Worm (Caenorhabditis elegans) whole organism, young adult: Measurements from ENCODE around the gene srh-300.
A peak's percentile ranks its signal among the peaks of the same experiment; 100 is the strongest.

Experiments used
- B0019.2 ChIP-seq: fragments of 200-800 bp; sonication (Bioruptor generic); conservative IDR thresholded peaks from 2 replicates; pipeline ENCODE4 v1.3.6; 2022; ENCODE audit warnings: missing genetic modification reagents, missing genetic modification characterization, missing compliant biosample characterization
- B0261.1 ChIP-seq: sonication (generic microtip); optimal IDR thresholded peaks from 2 replicates; lab custom pipeline; 2016; ENCODE audit warnings: mild to moderate bottlenecking, missing genetic modification characterization, moderate library complexity, missing compliant biosample characterization
- C06A6.2 ChIP-seq: fragments of 200-800 bp; sonication (Bioruptor generic); conservative IDR thresholded peaks from 2 replicates; pipeline ENCODE4 v1.3.6; 2022; ENCODE audit warnings: missing genetic modification characterization, missing compliant biosample characterization
- F33H1.4 ChIP-seq: fragments of 200-800 bp; sonication (Bioruptor generic); IDR thresholded peaks from 2 replicates; pipeline ENCODE4 v1.3.6; 2022; ENCODE audit warnings: missing genetic modification reagents, missing genetic modification characterization, missing compliant biosample characterization
- F57C9.4 ChIP-seq: sonication (generic microtip); optimal IDR thresholded peaks from 2 replicates; lab custom pipeline; 2017; ENCODE audit warnings: mild to moderate bottlenecking, missing genetic modification characterization, missing compliant biosample characterization
- K11D2.4 ChIP-seq: fragments of 200-800 bp; sonication (Bioruptor generic); IDR thresholded peaks from 2 replicates; pipeline ENCODE4 v1.3.6; 2022; ENCODE audit warnings: missing genetic modification reagents, missing genetic modification characterization, missing compliant biosample characterization
- T07F8.4 ChIP-seq: sonication (generic microtip); optimal IDR thresholded peaks from 2 replicates; lab custom pipeline; 2016; ENCODE audit warnings: mild to moderate bottlenecking, missing genetic modification characterization, moderate library complexity, missing compliant biosample characterization
- Y53F4B.3 ChIP-seq: fragments of 200-800 bp; sonication (Bioruptor generic); IDR thresholded peaks from 2 replicates; pipeline ENCODE4 v1.3.6; 2022; ENCODE audit warnings: missing genetic modification reagents, missing genetic modification characterization, missing compliant biosample characterization
- Y56A3A.18 ChIP-seq: fragments of 200-800 bp; sonication (Bioruptor generic); IDR thresholded peaks from 2 replicates; pipeline ENCODE4 v1.3.6; 2022; ENCODE audit warnings: missing genetic modification reagents, missing genetic modification characterization, missing compliant biosample characterization
- Y95B8A.8 ChIP-seq: fragments of 200-800 bp; sonication (Bioruptor generic); IDR thresholded peaks from 2 replicates; pipeline ENCODE4 v1.3.6; 2022; ENCODE audit warnings: missing genetic modification reagents, missing genetic modification characterization, missing compliant biosample characterization
- akir-1 ChIP-seq: fragments of 200-800 bp; sonication (Bioruptor generic); optimal IDR thresholded peaks from 2 replicates; lab custom pipeline; 2018; ENCODE audit warnings: mild to moderate bottlenecking, missing genetic modification characterization, moderate library complexity, missing compliant biosample characterization
- bed-1 ChIP-seq: fragments of 200-800 bp; sonication (Bioruptor generic); IDR thresholded peaks from 2 replicates; pipeline ENCODE4 v1.3.6; 2022; ENCODE audit warnings: missing genetic modification reagents, missing genetic modification characterization, missing compliant biosample characterization
- cebp-2 ChIP-seq: fragments of 200-800 bp; sonication (Bioruptor generic); IDR thresholded peaks from 2 replicates; pipeline ENCODE4 v1.3.6; 2022; ENCODE audit warnings: missing genetic modification characterization, missing compliant biosample characterization
- ceh-79 ChIP-seq: sonication (generic microtip); optimal IDR thresholded peaks from 2 replicates; lab custom pipeline; 2017; ENCODE audit warnings: mild to moderate bottlenecking, missing genetic modification characterization, missing compliant biosample characterization
- ceh-91 ChIP-seq: fragments of 200-800 bp; sonication (Bioruptor generic); IDR thresholded peaks from 2 replicates; pipeline ENCODE4 v1.3.6; 2022; ENCODE audit warnings: missing genetic modification reagents, missing genetic modification characterization, missing compliant biosample characterization
- dox-1 ChIP-seq: fragments of 200-800 bp; sonication (Bioruptor generic); IDR thresholded peaks from 2 replicates; pipeline ENCODE4 v1.3.6; 2022; ENCODE audit warnings: missing genetic modification reagents, missing genetic modification characterization, missing compliant biosample characterization
- egl-18 ChIP-seq: fragments of 200-800 bp; sonication (Bioruptor generic); IDR thresholded peaks from 2 replicates; pipeline ENCODE4 v1.3.6; 2022; ENCODE audit warnings: missing genetic modification reagents, missing genetic modification characterization, missing compliant biosample characterization
- egl-44 ChIP-seq: fragments of 200-800 bp; sonication (Bioruptor generic); IDR thresholded peaks from 2 replicates; pipeline ENCODE4 v1.3.6; 2022; ENCODE audit warnings: missing genetic modification reagents, missing genetic modification characterization, missing compliant biosample characterization
- egrh-3 ChIP-seq: fragments of 200-800 bp; sonication (Bioruptor generic); IDR thresholded peaks from 2 replicates; pipeline ENCODE4 v1.3.6; 2022; ENCODE audit warnings: missing genetic modification reagents, missing genetic modification characterization, missing compliant biosample characterization
- fkh-3 ChIP-seq: sonication (generic microtip); optimal IDR thresholded peaks from 2 replicates; lab custom pipeline; 2016; ENCODE audit warnings: mild to moderate bottlenecking, missing genetic modification characterization, missing compliant biosample characterization
- hlh-12 ChIP-seq: sonication (generic microtip); optimal IDR thresholded peaks from 2 replicates; lab custom pipeline; 2016; ENCODE audit warnings: missing genetic modification characterization, missing compliant biosample characterization
- let-607 ChIP-seq, 2 experiments: fragments of 200-800 bp in 1 of 2; sonication (Bioruptor generic) in 1 of 2; sonication (generic microtip) in 1 of 2; optimal IDR thresholded peaks; 2 replicates each; lab custom pipeline; 2016 to 2018; ENCODE audit warnings: mild to moderate bottlenecking in 2 of 2, missing compliant biosample characterization in 2 of 2, missing genetic modification characterization in 2 of 2, moderate library complexity in 2 of 2, missing genotype in 1 of 2
- madf-3 ChIP-seq: fragments of 200-800 bp; sonication (Bioruptor generic); IDR thresholded peaks from 2 replicates; pipeline ENCODE4 v1.3.6; 2022; ENCODE audit warnings: missing genetic modification reagents, missing genetic modification characterization, missing compliant biosample characterization
- madf-6 ChIP-seq: fragments of 200-800 bp; sonication (Bioruptor generic); IDR thresholded peaks from 2 replicates; pipeline ENCODE4 v1.3.6; 2022; ENCODE audit warnings: missing genetic modification reagents, missing genetic modification characterization, missing compliant biosample characterization
- madf-8 ChIP-seq: fragments of 200-800 bp; sonication (Bioruptor generic); conservative IDR thresholded peaks from 2 replicates; pipeline ENCODE4 v1.3.6; 2022; ENCODE audit warnings: missing genetic modification reagents, missing genetic modification characterization, missing compliant biosample characterization
- mcd-1 ChIP-seq: fragments of 200-800 bp; sonication (Bioruptor generic); IDR thresholded peaks from 2 replicates; pipeline ENCODE4 v1.3.6; 2022; ENCODE audit warnings: missing genetic modification reagents, missing genetic modification characterization, missing compliant biosample characterization
- nfya-2 ChIP-seq: fragments of 200-800 bp; sonication (Bioruptor generic); IDR thresholded peaks from 2 replicates; pipeline ENCODE4 v1.3.6; 2022; ENCODE audit warnings: missing genetic modification reagents, missing genetic modification characterization, missing compliant biosample characterization
- nhr-80 ChIP-seq: sonication (generic microtip); optimal IDR thresholded peaks from 2 replicates; lab custom pipeline; 2016; ENCODE audit warnings: missing genetic modification characterization, missing compliant biosample characterization
- nhr-90 ChIP-seq: sonication (generic microtip); optimal IDR thresholded peaks from 2 replicates; lab custom pipeline; 2016; ENCODE audit warnings: missing genotype, mild to moderate bottlenecking, missing genetic modification characterization, missing compliant biosample characterization
- pbrm-1 ChIP-seq: fragments of 200-800 bp; sonication (Bioruptor generic); IDR thresholded peaks from 2 replicates; pipeline ENCODE4 v1.3.6; 2022; ENCODE audit warnings: missing genetic modification reagents, missing genetic modification characterization, missing compliant biosample characterization
- sea-2 ChIP-seq: fragments of 200-800 bp; sonication (Bioruptor generic); IDR thresholded peaks from 2 replicates; pipeline ENCODE4 v1.3.6; 2022; ENCODE audit warnings: missing genetic modification characterization, missing compliant biosample characterization
- snpc-4 ChIP-seq, 5 experiments: fragments of 150-350 bp in 1 of 5; sonication (generic microtip) in 4 of 5; optimal IDR thresholded peaks; 2 replicates each; lab custom pipeline; 2014 to 2018; ENCODE audit warnings: missing genetic modification characterization in 5 of 5, missing biosample characterization in 3 of 5, antibody characterized with exemption in 2 of 5, mild to moderate bottlenecking in 2 of 5, missing compliant biosample characterization in 2 of 5, missing genotype in 2 of 5, moderate library complexity in 2 of 5, missing genetic modification reagents in 1 of 5
- somi-1 ChIP-seq: fragments of 200-800 bp; sonication (Bioruptor generic); optimal IDR thresholded peaks from 2 replicates; lab custom pipeline; 2018; ENCODE audit warnings: mild to moderate bottlenecking, missing genetic modification characterization, missing compliant biosample characterization
- sptf-2 ChIP-seq: fragments of 200-800 bp; sonication (Bioruptor generic); optimal IDR thresholded peaks from 2 replicates; lab custom pipeline; 2018; ENCODE audit warnings: mild to moderate bottlenecking, missing genetic modification characterization, missing compliant biosample characterization
- tbx-9 ChIP-seq: sonication (generic microtip); optimal IDR thresholded peaks from 2 replicates; lab custom pipeline; 2016; ENCODE audit warnings: borderline replicate concordance, missing genetic modification characterization, inconsistent platforms, missing compliant biosample characterization
- tlf-1 ChIP-seq: fragments of 200-800 bp; sonication (Bioruptor generic); optimal IDR thresholded peaks from 2 replicates; lab custom pipeline; 2018; ENCODE audit warnings: mild to moderate bottlenecking, missing genetic modification characterization, missing compliant biosample characterization
- ztf-25 ChIP-seq: fragments of 200-800 bp; sonication (Bioruptor generic); IDR thresholded peaks from 2 replicates; pipeline ENCODE4 v1.3.6; 2022; ENCODE audit warnings: missing genetic modification reagents, missing genetic modification characterization, missing compliant biosample characterization
- ztf-28 ChIP-seq: fragments of 200-800 bp; sonication (Bioruptor generic); IDR thresholded peaks from 2 replicates; pipeline ENCODE4 v1.3.6; 2022; ENCODE audit warnings: missing genetic modification reagents, missing genetic modification characterization, missing compliant biosample characterization
- ztf-3 ChIP-seq: fragments of 200-800 bp; sonication (Bioruptor generic); optimal IDR thresholded peaks from 2 replicates; lab custom pipeline; 2018; ENCODE audit warnings: mild to moderate bottlenecking, missing genetic modification characterization, missing compliant biosample characterization
- ztf-6 ChIP-seq: fragments of 200-800 bp; sonication (Bioruptor generic); IDR thresholded peaks from 2 replicates; pipeline ENCODE4 v1.3.6; 2022; ENCODE audit warnings: missing genetic modification reagents, missing genetic modification characterization, missing compliant biosample characterization

srh-300 gene

DNA sequence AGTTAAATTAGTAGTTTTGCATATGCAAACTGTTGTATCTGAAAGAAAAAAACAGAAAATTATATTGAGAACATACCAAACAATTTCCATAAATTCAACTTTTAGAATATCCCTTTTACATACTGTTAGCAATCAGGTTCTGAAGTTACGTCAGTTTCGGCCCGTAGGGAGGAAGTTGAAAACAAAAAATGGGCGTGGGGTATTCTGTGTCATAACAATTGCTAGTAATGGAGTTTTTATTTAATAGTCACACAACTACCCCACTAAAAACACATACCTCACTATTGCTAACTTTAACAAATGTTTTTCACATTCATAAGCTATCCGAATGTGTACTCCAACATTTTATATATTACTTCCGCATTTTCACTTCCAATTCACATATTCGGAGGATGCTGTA, at the start of gene srh-300:
Gene srh-300, plus strand, starts transcription at position 301 of the 400 bp plus-strand sequence.
- TF ChIP-seq ztf-25 (GFP tag; lab: Robert Waterston, UW) (no peak), nhr-90 (tag; lab: Kevin White, UChicago) (no peak), fkh-3 (tag; lab: Kevin White, UChicago) (no peak), egl-18 (GFP tag; lab: Robert Waterston, UW) (no peak), egrh-3 (no peak), madf-3 (GFP tag; lab: Robert Waterston, UW) (no peak), akir-1 (GFP tag; lab: Kevin White, UChicago) (no peak), Y53F4B.3 (GFP tag; lab: Robert Waterston, UW) (no peak)

DNA sequence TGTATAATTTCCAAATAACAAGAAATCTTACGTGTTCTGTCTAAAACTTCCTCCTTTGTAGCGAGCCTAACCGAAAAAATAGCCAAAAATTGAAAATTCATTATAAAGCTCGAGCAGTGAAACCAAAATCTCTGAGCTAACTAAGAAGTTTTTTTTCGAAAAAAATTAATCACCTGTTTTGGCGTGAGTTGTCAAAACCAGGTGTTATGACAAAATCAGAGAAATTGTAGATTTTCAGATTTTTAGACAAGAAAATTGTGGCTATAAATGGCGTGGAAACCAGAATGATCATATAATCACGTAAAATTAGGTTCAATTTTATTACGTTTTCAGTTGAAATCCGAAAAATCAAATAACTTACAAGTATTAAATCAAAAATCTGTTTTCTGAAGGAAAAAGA, 48.8 kb upstream of the srh-300 start, which contains the start of gene sre-21:
Gene sre-21, minus strand, starts transcription at position 101 of the 400 bp plus-strand sequence.
- TF ChIP-seq egrh-3 (no peak), tbx-9 (no peak), F33H1.4 (no peak), somi-1 (GFP tag; lab: Kevin White, UChicago) (no peak), sptf-2 (GFP tag; lab: Kevin White, UChicago) (no peak), tlf-1 (no peak), egl-44 (no peak), let-607 (tag; optimal IDR thresholded peaks at IDR 0.05; lab: Kevin White, UChicago) (no peak), dox-1 (GFP tag; lab: Robert Waterston, UW) (no peak), C06A6.2 (GFP tag; lab: Robert Waterston, UW) (no peak), ztf-28 (GFP tag; lab: Robert Waterston, UW) (no peak), B0019.2 (GFP tag; lab: Robert Waterston, UW) (no peak)
- TF ChIP-seq, all 124 proteins: peak for 0

DNA sequence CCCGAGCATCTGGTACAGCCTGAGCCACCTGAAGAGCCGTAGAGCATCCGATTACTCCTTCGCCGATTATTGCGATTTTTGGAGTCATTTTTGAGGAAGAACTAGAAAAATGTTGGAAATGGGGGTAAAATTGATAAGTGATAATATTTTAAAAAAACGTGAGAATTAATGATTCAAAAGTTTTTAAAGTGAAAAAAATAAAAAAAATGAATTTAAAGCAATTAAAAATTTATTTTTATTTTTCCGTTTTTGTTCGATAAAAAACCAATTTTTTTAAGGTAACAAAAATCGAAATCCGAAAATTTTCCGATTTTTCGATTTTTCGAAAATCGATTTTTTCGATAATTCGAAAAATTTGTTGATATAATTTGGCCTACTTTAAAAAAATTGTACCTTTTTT, 44.8 kb upstream of the srh-300 start, which contains the start of gene ddo-1:
Gene ddo-1, minus strand, starts transcription at position 101 of the 400 bp plus-strand sequence.
- TF ChIP-seq nfya-2: no peak

DNA sequence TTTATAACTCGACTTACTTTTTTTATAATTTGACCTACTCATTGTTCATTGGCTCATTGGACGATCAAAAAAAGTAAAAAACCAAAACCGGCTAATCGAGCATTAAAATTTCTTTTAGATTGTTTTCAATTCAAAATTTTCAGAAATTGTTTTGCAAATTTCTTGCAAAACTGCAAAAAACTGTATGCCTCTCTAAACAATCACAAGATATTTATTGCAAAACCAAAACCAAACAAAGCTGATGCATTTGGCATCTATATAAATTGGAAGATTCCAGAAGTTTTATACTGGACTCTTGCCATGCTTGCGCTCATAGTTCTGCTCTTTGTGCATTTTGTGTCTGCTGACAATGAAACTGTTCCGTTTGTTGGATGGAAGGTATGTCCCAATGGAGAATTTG, 44.3 kb upstream of the srh-300 start, which contains the start of gene C47A10.12:
Gene C47A10.12, plus strand, starts transcription at position 301 of the 400 bp plus-strand sequence.
- TF ChIP-seq ceh-79 (tag; lab: Kevin White, UChicago): no peak
- no peak for TF ChIP-seq ztf-25 (GFP tag; lab: Robert Waterston, UW)
- no peak for TF ChIP-seq B0261.1
- TF ChIP-seq K11D2.4 (GFP tag; lab: Robert Waterston, UW): no peak
- no peak for TF ChIP-seq cebp-2 (GFP tag; lab: Robert Waterston, UW)
- TF ChIP-seq hlh-12 (tag; lab: Kevin White, UChicago): no peak

DNA sequence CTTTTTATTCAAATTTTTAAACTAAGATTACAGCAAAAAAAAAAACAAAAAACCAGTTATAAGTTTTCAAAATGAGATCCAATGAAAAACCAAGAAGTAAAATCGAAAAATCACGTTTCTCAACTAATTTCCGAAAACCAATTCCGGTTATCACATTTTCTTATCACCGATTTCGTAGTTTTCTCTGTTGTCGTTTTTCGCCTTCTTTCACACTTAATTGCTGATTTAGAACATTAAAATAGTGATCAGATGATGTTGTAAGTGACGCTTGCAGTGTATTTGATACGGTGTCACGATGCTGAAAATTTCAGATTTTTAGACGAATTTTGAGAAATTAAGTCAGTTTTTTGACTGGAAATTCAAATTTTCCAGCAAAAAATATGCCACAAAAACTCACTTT, 41.6 kb upstream of the srh-300 start:
- TF ChIP-seq nhr-80 (tag; lab: Kevin White, UChicago): peak; percentile 56
- no peak for TF ChIP-seq madf-8 (GFP tag; lab: Robert Waterston, UW)
- TF ChIP-seq snpc-4 (GFP tag; optimal IDR thresholded peaks at IDR 0.05; lab: Kevin White, UChicago): no peak
- peak in 1 of 4 experiments; percentile 10 for TF ChIP-seq snpc-4 (tag; optimal IDR thresholded peaks at IDR 0.05; lab: Kevin White, UChicago)

DNA sequence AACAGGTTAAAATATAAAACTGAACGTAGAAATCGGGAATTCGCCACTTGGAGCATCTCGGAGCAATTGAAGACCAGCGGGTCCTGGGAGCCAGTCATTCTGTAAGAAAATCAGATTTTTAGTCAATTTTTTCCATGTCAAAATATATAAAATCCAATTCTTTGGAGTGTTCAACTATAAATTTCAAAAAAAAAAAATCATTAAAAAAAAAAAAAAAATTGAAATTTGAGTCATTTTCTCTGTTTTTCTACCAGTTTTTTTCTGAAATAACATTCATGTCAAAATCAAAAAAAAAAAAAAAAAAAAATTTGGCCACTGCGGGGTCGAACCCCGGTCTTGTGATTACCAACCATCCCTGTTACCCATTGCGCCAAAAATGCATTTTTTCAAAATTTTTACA, 38.4 kb upstream of the srh-300 start, which contains the start of gene srab-12:
Gene srab-12, minus strand, starts transcription at position 101 of the 400 bp plus-strand sequence.
- TF ChIP-seq bed-1 (GFP tag; lab: Robert Waterston, UW) (no peak), sea-2 (no peak), ceh-91 (GFP tag; lab: Robert Waterston, UW) (no peak), sptf-2 (GFP tag; lab: Kevin White, UChicago) (no peak), Y56A3A.18 (GFP tag; lab: Robert Waterston, UW) (no peak), hlh-12 (tag; lab: Kevin White, UChicago) (no peak), F57C9.4 (tag; lab: Kevin White, UChicago) (no peak), Y95B8A.8 (GFP tag; lab: Robert Waterston, UW) (no peak), B0019.2 (GFP tag; lab: Robert Waterston, UW) (no peak), ztf-6 (GFP tag; lab: Robert Waterston, UW) (no peak), mcd-1 (GFP tag; lab: Robert Waterston, UW) (no peak), madf-6 (GFP tag; lab: Robert Waterston, UW) (no peak), madf-3 (GFP tag; lab: Robert Waterston, UW) (no peak), ztf-3 (GFP tag; lab: Kevin White, UChicago) (no peak), T07F8.4 (tag; lab: Kevin White, UChicago) (no peak), pbrm-1 (GFP tag; lab: Robert Waterston, UW) (no peak), F33H1.4 (no peak)
